Worm (Caenorhabditis elegans) whole organism, midembryonic: ENCODE results near the gene abi-1.

Source experiments
- T22C8.4 ChIP-seq: fragments of 200-800 bp; sonication (Bioruptor generic); IDR thresholded peaks from 2 replicates; pipeline ENCODE4 v1.3.6; 2022; ENCODE audit warnings: missing genetic modification characterization, missing compliant biosample characterization
- cog-1 ChIP-seq: sonication (generic microtip); optimal IDR thresholded peaks from 2 replicates; lab custom pipeline; 2016; ENCODE audit warnings: missing genetic modification characterization, missing compliant biosample characterization
- flt-1 ChIP-seq: fragments of 200-800 bp; sonication (Bioruptor generic); IDR thresholded peaks from 2 replicates; pipeline ENCODE4 v1.3.6; 2022; ENCODE audit warnings: missing genetic modification characterization, missing compliant biosample characterization
- klf-2 ChIP-seq: fragments of 200-800 bp; sonication (Bioruptor generic); conservative IDR thresholded peaks from 2 replicates; pipeline ENCODE4 v1.3.6; 2022; ENCODE audit warnings: missing genetic modification reagents, missing genetic modification characterization, missing compliant biosample characterization
- med-1 ChIP-seq: sonication (generic microtip); optimal IDR thresholded peaks from 2 replicates; lab custom pipeline; 2017; ENCODE audit warnings: missing genetic modification characterization, mild to moderate bottlenecking, missing compliant biosample characterization, antibody characterized with exemption, missing genetic modification reagents; ENCODE audit not compliant: insufficient read depth
- ref-1 ChIP-seq: fragments of 200-800 bp; sonication (Bioruptor generic); conservative IDR thresholded peaks from 2 replicates; pipeline ENCODE4 v1.3.6; 2022; ENCODE audit warnings: missing genetic modification reagents, missing genetic modification characterization, missing compliant biosample characterization
- tab-1 ChIP-seq: fragments of 200-800 bp; sonication (Bioruptor generic); IDR thresholded peaks from 2 replicates; pipeline ENCODE4 v1.3.6; 2022; ENCODE audit warnings: missing genetic modification characterization, missing compliant biosample characterization
- ztf-23 ChIP-seq: fragments of 200-800 bp; sonication (Bioruptor generic); IDR thresholded peaks from 2 replicates; pipeline ENCODE4 v1.3.6; 2022; ENCODE audit warnings: missing genetic modification reagents, missing genetic modification characterization, missing compliant biosample characterization
- ztf-29 ChIP-seq: fragments of 200-800 bp; sonication (Bioruptor generic); IDR thresholded peaks from 2 replicates; pipeline ENCODE4 v1.3.6; 2022; ENCODE audit warnings: missing genetic modification reagents, missing genetic modification characterization, missing compliant biosample characterization

Gene abi-1

DNA sequence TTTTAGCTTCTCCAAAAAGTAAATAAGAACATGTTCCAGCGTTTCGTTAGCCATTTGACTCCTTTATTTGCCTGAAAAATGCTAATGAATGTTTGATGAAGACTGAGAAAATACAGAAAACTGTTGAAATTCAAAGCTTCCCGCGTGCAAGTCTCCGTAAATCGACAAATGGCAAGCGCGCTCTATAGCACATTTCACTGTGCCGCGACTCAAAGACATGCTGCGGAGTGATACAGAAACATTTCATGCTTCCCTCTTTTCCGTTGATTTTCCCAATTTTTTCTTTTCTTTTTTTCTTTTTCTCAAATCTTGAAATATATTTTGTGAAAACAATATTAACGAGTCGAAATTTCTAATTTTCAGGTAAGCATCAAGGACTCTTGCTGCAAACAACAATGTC is 13.6 kb downstream of the abi-1 start, which contains the start of the genes ska-3 and rps-12:
TSS of gene ska-3 (minus strand) at position 71 of the 400 bp plus-strand sequence.
TSS of gene rps-12 (plus strand) at position 364 of the 400 bp plus-strand sequence.
- peak; percentile 71; the same call in 1 of the 2 replicates for TF ChIP-seq tab-1
- TF ChIP-seq cog-1 (tag; lab: Kevin White, UChicago): peak; percentile 97
- peak; percentile 92 for TF ChIP-seq ztf-23 (GFP tag; lab: Robert Waterston, UW)
- no peak for TF ChIP-seq ref-1 (GFP tag; lab: Robert Waterston, UW)
- 0 out of 2 replicates have a peak, but pooled peaks have one; percentile 42 for TF ChIP-seq klf-2
- peak; percentile 45 for TF ChIP-seq med-1 (GFP tag; lab: Kevin White, UChicago)
- peak; percentile 87 for TF ChIP-seq flt-1 (GFP tag; lab: Robert Waterston, UW)
- TF ChIP-seq T22C8.4: peak; percentile 57; the same call in 1 of the 2 replicates
- no peak for TF ChIP-seq ztf-29 (GFP tag; lab: Robert Waterston, UW)

DNA sequence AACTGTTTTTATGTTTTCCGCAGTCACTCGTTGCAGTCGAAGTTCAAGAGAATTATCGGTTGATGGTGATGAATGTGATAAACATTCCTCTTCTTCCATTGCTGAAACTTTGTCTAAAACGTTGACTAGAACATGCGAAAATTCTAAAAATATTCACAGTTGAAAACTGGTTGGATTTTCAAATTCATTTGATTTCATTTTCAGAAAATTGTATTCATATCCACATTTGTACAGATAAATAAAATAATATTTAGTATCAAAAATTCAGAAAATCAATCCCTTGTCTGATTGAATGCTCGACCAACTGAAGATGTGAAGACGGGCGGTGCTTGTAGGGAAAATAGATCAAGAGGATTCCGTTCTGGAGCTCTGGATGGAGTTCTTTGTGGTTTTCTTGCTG is 14.8 kb downstream of the abi-1 start, which contains the start of gene F54E7.9:
TSS of gene F54E7.9 (minus strand) at position 101 of the 400 bp plus-strand sequence.
- TF ChIP-seq ztf-29 (GFP tag; lab: Robert Waterston, UW) (no peak), ref-1 (GFP tag; lab: Robert Waterston, UW) (no peak), ztf-23 (GFP tag; lab: Robert Waterston, UW) (no peak), med-1 (GFP tag; lab: Kevin White, UChicago) (no peak), T22C8.4 (no peak), tab-1 (no peak)

DNA sequence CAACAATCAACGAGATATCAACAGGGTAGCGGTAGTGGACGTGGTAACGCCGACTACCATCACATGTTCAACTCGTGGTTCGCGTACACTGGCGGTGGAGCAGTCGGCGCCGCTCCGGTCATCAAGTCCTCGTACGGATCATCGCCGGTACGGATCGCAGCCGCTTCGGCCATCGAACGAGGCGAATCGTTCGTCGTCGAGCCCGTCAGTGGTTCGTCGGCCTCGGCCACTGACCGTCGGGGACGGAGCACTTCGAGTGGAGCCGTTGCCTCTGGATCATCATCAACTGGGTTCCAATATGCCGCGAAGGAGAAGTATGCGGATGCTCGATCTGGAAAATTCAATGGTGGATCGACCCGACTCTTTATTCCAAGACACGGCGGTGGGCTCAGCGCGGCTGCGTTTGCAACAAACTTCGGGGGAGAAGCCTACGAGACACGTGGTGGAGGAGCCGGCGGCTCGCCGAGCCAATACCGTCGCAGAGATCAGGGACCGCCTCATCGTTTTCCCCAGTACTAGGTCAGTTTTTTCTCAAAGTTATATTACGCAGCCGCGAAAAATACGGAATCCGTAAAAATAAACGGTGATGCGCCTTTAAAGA is 17.1 kb downstream of the abi-1 start:
- TF ChIP-seq med-1 (GFP tag; lab: Kevin White, UChicago): no peak

DNA sequence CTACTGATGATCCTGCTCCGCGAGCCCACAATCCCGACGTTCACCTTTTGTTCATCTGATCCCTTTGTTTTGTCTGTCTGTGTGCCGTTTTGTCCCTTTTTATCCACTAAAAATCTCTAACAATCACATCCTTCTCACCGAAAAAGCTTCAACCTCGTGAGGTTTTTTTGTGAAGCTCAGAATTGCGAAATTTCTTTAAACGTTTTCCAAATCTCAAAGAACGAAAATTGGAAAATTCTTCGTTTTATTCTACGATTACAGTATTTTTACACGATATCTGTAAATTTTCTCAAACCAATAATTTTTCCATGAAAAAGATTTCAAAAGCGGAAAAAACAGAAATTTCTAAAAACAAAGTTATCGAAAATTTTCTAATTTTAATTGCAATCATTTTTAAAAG is 18.3 kb downstream of the abi-1 start:
- no peak for TF ChIP-seq ref-1 (GFP tag; lab: Robert Waterston, UW)
- no peak for TF ChIP-seq ztf-23 (GFP tag; lab: Robert Waterston, UW)
- no peak for TF ChIP-seq ztf-29 (GFP tag; lab: Robert Waterston, UW)
- TF ChIP-seq tab-1: no peak
- TF ChIP-seq klf-2: no peak
- TF ChIP-seq med-1 (GFP tag; lab: Kevin White, UChicago): no peak
- no peak for TF ChIP-seq cog-1 (tag; lab: Kevin White, UChicago)

DNA sequence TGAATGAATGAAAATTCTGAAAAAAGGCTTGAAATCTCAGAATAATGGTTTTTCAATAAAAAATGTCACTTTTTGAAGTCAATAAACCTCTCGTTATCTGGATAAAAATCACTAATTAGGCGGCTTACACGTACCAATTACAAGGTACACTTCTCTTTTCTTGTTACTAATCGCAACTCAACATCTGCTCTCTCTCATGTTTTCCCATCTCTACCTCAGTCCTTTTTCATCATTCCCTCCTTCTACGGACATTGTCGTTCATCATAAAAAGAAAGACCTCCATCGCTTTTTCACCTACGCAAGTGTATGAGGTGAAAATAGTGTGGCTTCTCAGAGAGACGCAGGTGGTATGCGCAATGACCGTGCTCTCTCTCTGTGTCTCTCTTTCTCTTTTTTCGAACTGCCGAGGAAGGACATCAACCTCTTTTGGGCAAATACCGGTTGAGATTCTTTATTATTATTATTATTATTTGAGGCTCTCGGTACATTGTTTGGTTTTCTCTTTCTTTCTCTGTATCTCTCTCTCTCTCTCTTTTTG is 24.5 kb downstream of the abi-1 start:
- TF ChIP-seq cog-1 (tag; lab: Kevin White, UChicago) (peak; percentile 68), flt-1 (GFP tag; lab: Robert Waterston, UW) (no peak)

DNA sequence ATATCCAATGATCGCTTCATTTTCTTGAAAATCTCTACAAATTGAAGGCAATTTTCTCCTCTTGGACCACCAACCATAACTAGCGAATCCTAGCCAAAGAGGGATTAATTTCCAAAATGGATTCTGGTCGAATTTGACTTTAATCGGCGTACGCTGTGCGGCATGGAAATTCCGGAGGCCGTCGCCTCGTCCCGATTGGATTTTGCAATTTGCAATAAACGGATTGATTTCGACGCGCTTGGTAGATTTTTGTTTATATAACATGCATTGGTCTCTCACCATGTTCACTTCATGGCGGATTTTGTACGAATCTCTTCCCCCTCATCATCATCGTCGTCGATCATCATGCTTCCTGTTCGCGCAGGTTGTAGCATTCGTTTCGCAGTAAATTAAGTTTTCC is 26.8 kb downstream of the abi-1 start:
- no peak for TF ChIP-seq ref-1 (GFP tag; lab: Robert Waterston, UW)
- no peak for TF ChIP-seq ztf-29 (GFP tag; lab: Robert Waterston, UW)
- no peak for TF ChIP-seq tab-1
- no peak for TF ChIP-seq ztf-23 (GFP tag; lab: Robert Waterston, UW)
- no peak for TF ChIP-seq med-1 (GFP tag; lab: Kevin White, UChicago)
- TF ChIP-seq T22C8.4: no peak
- TF ChIP-seq flt-1 (GFP tag; lab: Robert Waterston, UW): no peak
- TF ChIP-seq cog-1 (tag; lab: Kevin White, UChicago): no peak
- no peak for TF ChIP-seq klf-2

DNA sequence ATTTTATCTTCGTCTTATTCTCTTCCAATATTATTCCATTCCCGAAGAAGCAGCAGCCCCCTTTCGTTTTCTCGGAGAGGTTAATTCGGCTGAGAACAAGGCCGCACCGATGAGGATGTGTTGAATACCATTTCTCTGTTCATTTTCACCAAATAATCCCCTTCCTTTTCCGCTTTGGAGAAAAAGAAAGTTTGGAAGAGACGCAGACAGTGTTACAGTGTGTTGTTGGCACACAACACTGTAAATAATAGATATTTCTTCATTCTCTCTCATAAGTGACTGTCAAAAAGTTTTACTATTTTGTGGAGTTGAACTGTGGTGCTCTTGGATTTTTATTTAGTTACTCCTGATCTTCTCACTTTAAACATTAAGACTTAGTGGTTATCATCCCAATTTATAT is 27.3 kb downstream of the abi-1 start:
- TF ChIP-seq tab-1: no peak
- TF ChIP-seq ztf-29 (GFP tag; lab: Robert Waterston, UW): no peak
- TF ChIP-seq med-1 (GFP tag; lab: Kevin White, UChicago): no peak
- no peak for TF ChIP-seq cog-1 (tag; lab: Kevin White, UChicago)
- TF ChIP-seq flt-1 (GFP tag; lab: Robert Waterston, UW): no peak
- TF ChIP-seq T22C8.4: no peak
- TF ChIP-seq klf-2: no peak
- no peak for TF ChIP-seq ref-1 (GFP tag; lab: Robert Waterston, UW)
- no peak for TF ChIP-seq ztf-23 (GFP tag; lab: Robert Waterston, UW)

DNA sequence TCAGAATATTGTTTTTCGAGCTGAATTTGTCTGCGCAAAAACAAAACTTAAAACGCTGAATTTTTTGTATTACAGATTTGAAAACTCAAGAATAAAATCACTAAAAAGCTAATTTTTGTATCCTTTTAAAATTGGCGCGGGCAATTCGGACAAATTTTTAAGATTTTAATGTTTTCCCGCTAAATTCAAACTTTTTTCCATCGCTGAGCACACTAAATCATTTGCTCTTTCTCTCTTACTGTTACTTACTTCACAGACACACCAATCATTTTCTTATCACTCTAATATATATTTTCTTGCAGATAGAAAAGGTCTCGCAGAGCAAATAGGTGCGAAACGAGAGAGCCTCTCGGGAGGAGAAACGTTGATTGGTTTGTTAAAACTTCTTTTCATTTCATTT is 28.6 kb downstream of the abi-1 start, which contains the start of gene par-3:
TSS of gene par-3 (plus strand) at position 301 of the 400 bp plus-strand sequence.
- TF ChIP-seq tab-1 (no peak), ztf-23 (GFP tag; lab: Robert Waterston, UW) (no peak), med-1 (GFP tag; lab: Kevin White, UChicago) (no peak), ref-1 (GFP tag; lab: Robert Waterston, UW) (no peak), cog-1 (tag; lab: Kevin White, UChicago) (no peak), ztf-29 (GFP tag; lab: Robert Waterston, UW) (no peak), klf-2 (no peak), T22C8.4 (no peak), flt-1 (GFP tag; lab: Robert Waterston, UW) (no peak)

DNA sequence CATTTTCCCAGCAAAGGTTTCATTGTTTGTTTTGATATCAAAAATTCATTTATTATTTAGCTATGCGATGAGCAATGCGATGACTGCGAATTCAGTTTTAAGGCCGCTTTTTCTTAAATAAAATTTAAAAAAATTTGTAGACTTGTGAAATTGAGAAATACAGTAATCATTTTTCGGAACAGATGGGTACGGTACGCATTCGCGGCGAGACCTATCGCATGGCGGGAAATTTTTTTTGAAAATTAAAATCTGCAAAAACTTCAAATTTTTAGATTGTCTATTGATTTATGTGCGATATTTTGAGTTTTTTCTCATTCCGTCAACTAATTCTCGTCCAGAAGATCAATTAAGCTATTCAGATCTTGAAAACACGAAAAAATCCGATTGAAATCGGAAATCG is 29.0 kb downstream of the abi-1 start:
- no peak for TF ChIP-seq klf-2
- TF ChIP-seq ztf-29 (GFP tag; lab: Robert Waterston, UW): no peak
- no peak for TF ChIP-seq flt-1 (GFP tag; lab: Robert Waterston, UW)
- no peak for TF ChIP-seq T22C8.4
- TF ChIP-seq ztf-23 (GFP tag; lab: Robert Waterston, UW): no peak
- TF ChIP-seq med-1 (GFP tag; lab: Kevin White, UChicago): no peak
- no peak for TF ChIP-seq ref-1 (GFP tag; lab: Robert Waterston, UW)
- no peak for TF ChIP-seq tab-1
- TF ChIP-seq cog-1 (tag; lab: Kevin White, UChicago): no peak

DNA sequence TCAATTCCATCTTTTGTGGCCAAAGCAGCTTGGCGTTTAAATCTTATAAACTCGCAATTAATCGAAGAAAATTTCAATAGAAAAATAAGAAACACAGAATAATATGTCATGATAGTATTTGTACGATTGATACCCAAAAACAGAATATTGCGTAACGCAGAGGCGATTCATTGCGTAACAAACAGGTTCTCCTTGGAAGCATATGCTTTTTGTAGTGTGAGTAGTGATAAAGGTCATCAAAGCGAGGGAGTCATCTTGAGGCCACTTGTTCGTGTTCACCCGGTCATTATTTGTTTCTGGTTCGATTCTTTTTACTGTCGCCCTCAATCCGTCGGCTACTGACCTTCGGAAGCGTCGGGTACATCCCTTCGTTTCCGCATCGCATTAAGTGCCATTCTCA is 31.6 kb downstream of the abi-1 start, which contains the start of gene F54E7.6:
TSS of gene F54E7.6 (minus strand) at position 110 of the 400 bp plus-strand sequence.
- TF ChIP-seq klf-2: no peak
